Worm (Caenorhabditis elegans) whole organism, midembryonic: ENCODE data around the gene F38H4.3.

ENCODE experiments used
- T22C8.4 ChIP-seq: fragments of 200-800 bp; sonication (Bioruptor generic); IDR thresholded peaks from 2 replicates; pipeline ENCODE4 v1.3.6; 2022; ENCODE audit warnings: missing genetic modification characterization, missing compliant biosample characterization
- cog-1 ChIP-seq: sonication (generic microtip); optimal IDR thresholded peaks from 2 replicates; lab custom pipeline; 2016; ENCODE audit warnings: missing genetic modification characterization, missing compliant biosample characterization
- flt-1 ChIP-seq: fragments of 200-800 bp; sonication (Bioruptor generic); IDR thresholded peaks from 2 replicates; pipeline ENCODE4 v1.3.6; 2022; ENCODE audit warnings: missing genetic modification characterization, missing compliant biosample characterization
- klf-2 ChIP-seq: fragments of 200-800 bp; sonication (Bioruptor generic); conservative IDR thresholded peaks from 2 replicates; pipeline ENCODE4 v1.3.6; 2022; ENCODE audit warnings: missing genetic modification reagents, missing genetic modification characterization, missing compliant biosample characterization
- med-1 ChIP-seq: sonication (generic microtip); optimal IDR thresholded peaks from 2 replicates; lab custom pipeline; 2017; ENCODE audit warnings: missing genetic modification characterization, mild to moderate bottlenecking, missing compliant biosample characterization, antibody characterized with exemption, missing genetic modification reagents; ENCODE audit not compliant: insufficient read depth
- ref-1 ChIP-seq: fragments of 200-800 bp; sonication (Bioruptor generic); conservative IDR thresholded peaks from 2 replicates; pipeline ENCODE4 v1.3.6; 2022; ENCODE audit warnings: missing genetic modification reagents, missing genetic modification characterization, missing compliant biosample characterization
- tab-1 ChIP-seq: fragments of 200-800 bp; sonication (Bioruptor generic); IDR thresholded peaks from 2 replicates; pipeline ENCODE4 v1.3.6; 2022; ENCODE audit warnings: missing genetic modification characterization, missing compliant biosample characterization
- ztf-23 ChIP-seq: fragments of 200-800 bp; sonication (Bioruptor generic); IDR thresholded peaks from 2 replicates; pipeline ENCODE4 v1.3.6; 2022; ENCODE audit warnings: missing genetic modification reagents, missing genetic modification characterization, missing compliant biosample characterization
- ztf-29 ChIP-seq: fragments of 200-800 bp; sonication (Bioruptor generic); IDR thresholded peaks from 2 replicates; pipeline ENCODE4 v1.3.6; 2022; ENCODE audit warnings: missing genetic modification reagents, missing genetic modification characterization, missing compliant biosample characterization

F38H4.3 gene

DNA sequence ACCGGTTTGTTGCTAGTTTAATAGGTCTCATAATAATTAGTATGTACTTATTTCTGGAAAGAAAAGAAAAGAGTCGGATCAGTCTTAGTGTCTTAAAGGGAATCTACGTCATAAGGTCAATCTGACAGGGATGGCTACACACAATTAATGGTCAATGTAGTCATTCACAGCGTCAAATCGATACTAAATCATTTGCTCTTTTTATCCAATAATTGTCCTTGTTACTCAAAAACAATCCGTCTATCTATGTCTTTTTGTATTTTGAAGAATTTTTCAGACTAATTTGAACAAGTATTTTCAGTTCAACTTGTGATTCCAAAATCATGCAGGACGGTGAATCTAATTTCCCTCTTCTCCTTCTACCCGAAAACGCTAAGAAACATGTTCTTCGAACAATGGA lies 3.6 kb upstream of the F38H4.3 start, which contains the start of gene fbxb-3:
fbxb-3 (plus strand) TSS at position 301 of the 400 bp plus-strand sequence.
- no peak for TF ChIP-seq med-1 (GFP tag; lab: Kevin White, UChicago)
- no peak for TF ChIP-seq T22C8.4 (GFP tag; lab: Robert Waterston, UW)
- TF ChIP-seq klf-2, result no peak
- TF ChIP-seq ztf-23, result no peak
- no peak for TF ChIP-seq tab-1
- TF ChIP-seq flt-1 (GFP tag; lab: Robert Waterston, UW), result no peak
- TF ChIP-seq cog-1 (tag; lab: Kevin White, UChicago), result no peak
- TF ChIP-seq ztf-29 (GFP tag; lab: Robert Waterston, UW), result no peak
- TF ChIP-seq ref-1 (GFP tag; lab: Robert Waterston, UW), result no peak

DNA sequence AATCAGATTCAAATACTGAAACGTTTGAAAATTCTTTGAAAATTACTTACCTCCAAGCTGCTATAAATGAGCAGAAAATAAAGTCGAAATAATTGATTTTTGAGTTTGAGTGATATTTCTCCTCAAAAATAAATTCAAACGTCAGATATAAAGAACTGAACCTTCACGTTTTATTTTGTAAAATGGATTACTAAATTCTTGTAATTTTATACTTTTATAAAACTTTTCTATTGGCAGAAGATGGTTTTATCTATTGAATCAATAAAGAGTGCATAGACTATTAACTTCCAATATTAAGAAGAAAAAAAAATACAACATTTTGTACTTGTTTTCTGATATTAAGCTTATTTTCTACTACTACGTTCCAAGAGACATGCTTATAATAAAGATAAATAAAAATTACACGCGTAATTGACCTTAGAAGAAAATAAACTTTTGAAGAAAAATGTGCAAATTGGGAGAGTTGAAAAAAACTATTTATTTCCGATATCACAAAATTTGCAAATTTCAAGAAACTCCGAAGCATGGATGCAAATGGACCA lies 5.6 kb downstream of the F38H4.3 start, which contains the start of the genes F38H4.6 and F38H4.4:
F38H4.6 (minus strand) TSS at position 101 of the 542 bp plus-strand sequence.
F38H4.4 (plus strand) TSS at position 492 of the 542 bp plus-strand sequence.
- TF ChIP-seq klf-2 (no peak), T22C8.4 (GFP tag; lab: Robert Waterston, UW) (no peak), ztf-23 (no peak), cog-1 (tag; lab: Kevin White, UChicago) (no peak), med-1 (GFP tag; lab: Kevin White, UChicago) (no peak), flt-1 (GFP tag; lab: Robert Waterston, UW) (no peak)

DNA sequence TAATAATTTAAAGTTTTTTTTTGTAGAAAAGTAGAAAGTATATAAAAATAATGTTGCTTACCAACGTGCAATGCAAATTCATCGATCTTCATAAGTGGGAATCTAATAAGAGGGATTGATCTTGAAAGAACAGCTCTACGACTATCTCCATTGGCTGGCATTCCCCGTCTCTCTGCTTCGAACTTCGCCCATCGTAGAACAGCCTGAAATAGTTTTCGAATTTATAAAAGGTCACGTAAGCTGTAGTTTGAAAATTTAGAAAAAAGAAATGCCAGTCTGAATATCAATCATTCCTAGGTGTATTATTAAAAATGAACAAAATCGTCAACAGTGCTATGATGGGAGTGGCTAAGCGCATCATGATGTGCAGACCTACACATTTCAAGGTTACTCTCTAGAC lies 9.7 kb downstream of the F38H4.3 start, which contains the start of gene F38H4.5:
F38H4.5 (plus strand) TSS at position 301 of the 400 bp plus-strand sequence.
- TF ChIP-seq tab-1, result no peak
- TF ChIP-seq ref-1 (GFP tag; lab: Robert Waterston, UW), result no peak
- no peak for TF ChIP-seq ztf-29 (GFP tag; lab: Robert Waterston, UW)
- TF ChIP-seq T22C8.4 (GFP tag; lab: Robert Waterston, UW), result no peak

DNA sequence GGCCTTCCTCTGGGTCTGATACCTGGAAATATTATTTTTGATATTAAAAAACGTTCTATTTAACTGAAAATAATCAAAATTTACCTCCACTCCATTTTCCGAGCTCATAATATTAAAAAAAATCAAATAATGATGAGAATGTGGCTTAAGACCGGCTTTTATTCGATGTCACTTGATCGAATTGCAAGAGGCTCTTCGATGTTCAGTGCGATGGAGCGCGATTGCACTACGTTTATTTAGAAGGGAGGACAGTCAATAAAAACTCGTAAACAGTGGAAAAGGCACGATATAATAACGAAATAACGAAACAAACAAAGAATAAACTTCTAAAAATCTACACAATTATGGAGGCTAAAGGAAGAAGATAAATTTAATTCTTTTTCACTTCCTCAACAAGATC lies 12.6 kb downstream of the F38H4.3 start, which contains the start of gene tag-30:
tag-30 (minus strand) TSS at position 383 of the 400 bp plus-strand sequence.
- TF ChIP-seq cog-1 (tag; lab: Kevin White, UChicago) (no peak), tab-1 (no peak), T22C8.4 (GFP tag; lab: Robert Waterston, UW) (no peak), flt-1 (GFP tag; lab: Robert Waterston, UW) (no peak), ref-1 (GFP tag; lab: Robert Waterston, UW) (no peak), klf-2 (no peak), med-1 (GFP tag; lab: Kevin White, UChicago) (no peak), ztf-29 (GFP tag; lab: Robert Waterston, UW) (no peak), ztf-23 (no peak)

DNA sequence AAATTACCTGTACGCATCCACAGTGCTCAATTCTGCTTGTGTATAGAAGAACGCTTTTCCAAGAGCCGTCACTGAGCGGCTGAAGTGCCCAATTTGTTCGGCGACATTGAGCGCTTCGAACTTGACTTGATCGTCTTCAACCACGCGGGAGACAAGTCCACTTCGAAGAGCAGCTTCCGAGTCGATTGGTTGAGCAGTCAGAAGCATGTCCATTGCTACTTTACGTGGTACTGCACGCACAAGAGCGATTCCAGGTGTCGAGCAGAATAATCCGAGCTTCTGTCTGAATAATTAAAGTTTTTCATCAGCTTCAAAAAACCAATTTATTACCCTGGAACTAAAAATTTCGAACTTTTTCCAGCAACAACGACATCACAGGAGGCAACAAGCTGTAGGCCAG lies 13.2 kb downstream of the F38H4.3 start:
- TF ChIP-seq T22C8.4 (GFP tag; lab: Robert Waterston, UW), result no peak
- TF ChIP-seq flt-1 (GFP tag; lab: Robert Waterston, UW), result no peak
- TF ChIP-seq ztf-23, result no peak
- no peak for TF ChIP-seq tab-1
- TF ChIP-seq med-1 (GFP tag; lab: Kevin White, UChicago), result no peak
- TF ChIP-seq ref-1 (GFP tag; lab: Robert Waterston, UW), result no peak
- no peak for TF ChIP-seq klf-2
- no peak for TF ChIP-seq cog-1 (tag; lab: Kevin White, UChicago)
- no peak for TF ChIP-seq ztf-29 (GFP tag; lab: Robert Waterston, UW)

DNA sequence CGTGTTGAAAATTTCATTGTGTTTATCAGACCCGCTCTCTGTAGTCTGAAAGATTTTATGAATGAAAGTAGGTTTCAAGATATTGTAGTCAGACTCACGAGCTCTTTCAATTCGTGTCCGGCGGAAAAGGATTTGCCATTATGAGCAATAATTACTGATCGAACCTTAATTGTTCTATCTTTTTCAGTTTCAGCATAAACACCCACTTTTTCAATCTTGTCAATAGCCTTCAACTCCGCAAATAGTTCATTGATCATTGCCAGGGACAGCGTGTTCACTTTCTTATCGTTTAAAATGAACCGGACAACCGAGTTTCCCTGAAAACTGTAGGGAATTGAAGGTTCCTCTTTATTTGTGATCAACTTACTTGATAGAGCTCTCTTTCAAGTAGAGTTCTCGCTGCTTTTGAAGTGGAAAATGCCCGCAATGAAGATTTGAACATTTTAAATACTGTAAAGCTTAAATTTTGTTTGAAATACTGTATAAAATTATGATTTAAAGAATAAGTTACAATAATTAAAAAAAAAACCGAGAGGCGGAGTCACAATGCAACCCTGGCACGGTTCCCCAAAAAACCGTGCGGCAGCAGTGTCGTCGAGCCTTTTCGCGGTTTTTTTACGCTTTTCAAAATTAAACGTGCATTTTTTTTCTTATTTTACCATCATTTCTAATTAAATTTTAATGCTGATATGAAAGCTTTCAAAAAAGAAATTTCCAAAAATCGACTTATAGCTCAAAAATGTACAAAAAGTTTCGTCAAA lies 13.9 kb downstream of the F38H4.3 start, which contains the start of gene ech-2:
ech-2 (minus strand) TSS at position 452 of the 761 bp plus-strand sequence.
- TF ChIP-seq T22C8.4 (GFP tag; lab: Robert Waterston, UW) (no peak), med-1 (GFP tag; lab: Kevin White, UChicago) (no peak), ztf-29 (GFP tag; lab: Robert Waterston, UW) (no peak), cog-1 (tag; lab: Kevin White, UChicago) (no peak), ztf-23 (no peak), klf-2 (no peak), tab-1 (no peak), flt-1 (GFP tag; lab: Robert Waterston, UW) (no peak), ref-1 (GFP tag; lab: Robert Waterston, UW) (no peak)

DNA sequence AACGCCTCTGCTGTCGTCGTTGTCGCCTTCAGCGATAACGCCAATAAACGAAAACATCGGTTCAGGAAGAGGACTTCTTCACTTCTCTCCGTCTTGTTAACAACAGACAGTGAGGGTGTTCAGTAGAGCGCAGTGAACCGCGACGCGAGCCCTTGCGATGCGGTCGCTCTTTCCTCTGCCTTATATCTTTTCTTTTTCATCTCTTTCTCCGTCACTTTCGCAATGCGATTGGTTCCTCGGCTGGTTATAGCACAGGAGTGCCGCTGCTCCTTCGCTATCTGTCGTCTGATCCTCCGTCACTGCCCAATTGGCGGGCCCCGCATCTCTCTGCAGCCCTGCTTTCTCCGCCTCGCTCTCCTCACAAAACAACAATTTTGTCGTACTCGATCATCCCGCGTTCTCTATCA lies 14.9 kb downstream of the F38H4.3 start:
- TF ChIP-seq cog-1 (tag; lab: Kevin White, UChicago) (peak; percentile 53), flt-1 (GFP tag; lab: Robert Waterston, UW) (no peak)

DNA sequence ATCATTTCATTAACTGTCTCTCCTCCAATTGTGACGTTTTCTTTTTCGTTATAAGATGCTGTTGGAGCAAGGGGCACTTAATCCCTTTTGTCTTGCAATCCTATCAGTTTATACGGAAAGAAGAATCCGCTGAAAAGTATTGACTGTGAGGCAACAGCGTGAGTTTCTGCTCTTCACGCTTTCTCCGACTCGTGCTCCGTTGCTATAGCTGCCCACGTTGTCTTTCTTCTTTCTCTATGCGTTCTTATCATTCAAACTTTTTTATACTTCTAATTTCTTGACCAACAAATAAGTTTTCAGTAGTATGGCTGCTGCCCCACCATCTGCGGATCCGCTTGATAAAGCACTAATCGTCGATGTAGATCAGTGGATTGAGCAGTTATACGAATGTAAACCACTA lies 15.9 kb downstream of the F38H4.3 start, which contains the start of gene let-92:
let-92 (plus strand) TSS at position 301 of the 400 bp plus-strand sequence.
- TF ChIP-seq med-1 (GFP tag; lab: Kevin White, UChicago), result no peak

DNA sequence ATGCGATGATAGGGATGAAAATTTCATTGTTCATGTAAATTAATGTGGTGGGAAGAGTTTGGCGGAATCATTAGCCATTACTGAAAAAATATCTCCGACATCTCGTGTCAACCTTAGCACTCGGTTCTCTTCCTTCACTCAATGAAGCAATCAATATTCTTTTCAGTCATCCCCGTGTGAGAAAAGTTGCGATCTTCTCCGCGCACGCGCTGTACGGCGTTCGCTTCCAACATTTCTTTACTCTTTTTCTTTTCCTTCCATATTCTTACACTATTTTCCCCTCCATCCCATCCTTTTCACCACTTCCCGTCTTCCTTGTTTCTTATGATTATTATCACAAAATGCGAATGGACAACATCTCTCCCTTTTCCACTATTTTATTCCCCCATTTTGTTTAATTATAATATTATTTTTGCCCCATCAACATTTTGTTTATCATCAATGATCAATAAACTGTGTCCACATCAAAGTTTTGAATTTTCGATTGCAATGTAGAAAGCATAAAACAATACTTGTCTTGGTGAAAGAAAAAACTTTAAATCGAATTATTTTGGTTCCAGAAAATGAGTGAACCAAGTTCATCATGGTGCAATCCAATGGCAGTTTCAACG lies 17.9 kb downstream of the F38H4.3 start, which contains the start of gene mob-1:
mob-1 (plus strand) TSS at position 561 of the 611 bp plus-strand sequence.
- no peak for TF ChIP-seq cog-1 (tag; lab: Kevin White, UChicago)

DNA sequence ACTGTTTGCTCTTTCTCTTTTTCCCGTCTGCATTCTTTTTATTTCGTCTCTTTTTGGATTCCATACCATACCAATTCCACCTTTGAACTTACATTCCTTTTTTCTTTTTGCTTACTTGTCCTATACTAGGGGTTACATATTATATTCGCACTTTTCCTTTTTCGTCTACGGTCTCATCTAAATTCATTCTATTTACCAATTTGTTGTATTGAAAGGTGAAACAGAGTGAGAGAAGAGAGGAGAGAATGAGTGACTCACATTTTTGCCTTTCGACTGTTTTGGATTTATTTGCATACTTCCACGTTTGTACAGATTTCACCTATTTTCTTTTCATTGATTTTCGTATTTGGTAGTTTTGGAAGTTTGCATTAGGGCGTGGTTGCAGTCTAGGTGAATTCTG lies 21.2 kb downstream of the F38H4.3 start:
- no peak for TF ChIP-seq cog-1 (tag; lab: Kevin White, UChicago)
- TF ChIP-seq T22C8.4 (GFP tag; lab: Robert Waterston, UW), result no peak
- no peak for TF ChIP-seq tab-1
- TF ChIP-seq flt-1 (GFP tag; lab: Robert Waterston, UW), result no peak
- no peak for TF ChIP-seq ztf-29 (GFP tag; lab: Robert Waterston, UW)
